Fruit fly (Drosophila melanogaster): ENCODE data around the gene Noc1.

Noc1 gene

DNA sequence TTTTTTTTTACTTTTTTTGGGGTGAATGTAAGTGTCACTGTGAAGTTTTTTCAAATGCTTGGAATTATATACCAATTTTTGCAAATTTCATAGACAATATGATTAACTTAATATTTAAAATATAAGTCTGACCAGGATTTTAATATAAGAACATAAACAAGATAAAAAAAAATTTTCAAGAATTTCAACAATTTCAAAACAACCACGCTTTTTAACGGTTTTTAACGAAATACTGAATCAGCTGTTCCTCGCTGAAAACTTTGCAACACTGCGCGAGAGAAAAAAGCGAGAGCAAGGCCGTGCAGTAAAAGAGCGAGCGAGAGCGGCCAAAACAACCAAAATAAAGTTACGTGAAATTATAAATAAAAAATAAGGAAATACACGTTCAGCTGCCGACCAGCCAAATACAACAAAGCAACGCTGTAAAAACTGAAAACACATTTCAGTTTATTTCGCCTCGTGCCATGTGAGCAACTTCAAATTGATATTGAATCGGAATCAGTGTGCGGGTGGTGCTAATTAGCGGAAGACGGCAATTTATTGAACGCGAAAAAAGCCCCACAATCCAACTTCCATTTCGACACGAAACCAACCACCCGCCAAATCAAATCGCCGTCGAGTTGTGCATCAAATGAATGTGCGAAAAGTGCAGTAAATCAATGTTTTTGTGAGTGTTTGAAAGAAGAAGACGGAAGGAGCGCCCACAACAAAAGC, 21.8 kb downstream of the Noc1 start, which contains the start of the genes CG46439, Iyd and CG33947 (continued):
- no peak for TF ChIP-seq Six4 (GFP tag; optimal IDR thresholded peaks at IDR 0.05)
- peak; percentile 45 for TF ChIP-seq E2f2 (GFP tag; IDR thresholded peaks at IDR 0.05)
- TF ChIP-seq CG7556 (GFP tag; optimal IDR thresholded peaks at IDR 0.05), result peak; percentile 24
- TF ChIP-seq onecut (GFP tag; IDR thresholded peaks at IDR 0.05), result peak; percentile 45; the same call in 1 of the 2 replicates
- no peak for TF ChIP-seq gt (GFP tag; IDR thresholded peaks at IDR 0.05)
- TF ChIP-seq tup (GFP tag; optimal IDR thresholded peaks at IDR 0.05), result no peak
- TF ChIP-seq CG13894 (tag; optimal IDR thresholded peaks at IDR 0.05), result no peak
- TF ChIP-seq sc (optimal IDR thresholded peaks at IDR 0.05), result no peak
- no peak for TF ChIP-seq sc (GFP tag; optimal IDR thresholded peaks at IDR 0.05)
- no peak for TF ChIP-seq scrt (GFP tag; optimal IDR thresholded peaks at IDR 0.05)
- TF ChIP-seq CG17612 (GFP tag; IDR thresholded peaks at IDR 0.05), result no peak
- TF ChIP-seq ewg (GFP tag; optimal IDR thresholded peaks at IDR 0.05), result no peak
- no peak for TF ChIP-seq CG14965 (GFP tag; optimal IDR thresholded peaks at IDR 0.05; ENCODE audit: borderline replicate concordance)
- no peak for TF ChIP-seq gsb (GFP tag; IDR thresholded peaks at IDR 0.05)
- TF ChIP-seq hkb (optimal IDR thresholded peaks at IDR 0.05), result no peak
- TF ChIP-seq hkb (GFP tag; IDR thresholded peaks at IDR 0.05), result peak; percentile 37; the same call in 1 of the 2 replicates
- TF ChIP-seq abd-A (tag; optimal IDR thresholded peaks at IDR 0.05), result peak; percentile 38
- TF ChIP-seq toy (GFP tag; IDR thresholded peaks at IDR 0.05), result no peak
- TF ChIP-seq Nf-YB (GFP tag; optimal IDR thresholded peaks at IDR 0.05), result no peak
- TF ChIP-seq CG17829 (tag; optimal IDR thresholded peaks at IDR 0.05), result peak; percentile 29
- TF ChIP-seq Atf3 (GFP tag; optimal IDR thresholded peaks at IDR 0.05), result no peak
- TF ChIP-seq Ptx1 (GFP tag; IDR thresholded peaks at IDR 0.05), result no peak
- no peak for TF ChIP-seq Dad (GFP tag; optimal IDR thresholded peaks at IDR 0.05)
- no peak for TF ChIP-seq GATAe (GFP tag; conservative IDR thresholded peaks at IDR 0.05)
- no peak for TF ChIP-seq Adf1 (GFP tag; IDR thresholded peaks at IDR 0.05)
- peak; percentile 46 for TF ChIP-seq Deaf1 (tag; optimal IDR thresholded peaks at IDR 0.05)
- no peak for TF ChIP-seq Usf (GFP tag; optimal IDR thresholded peaks at IDR 0.05)
- no peak for TF ChIP-seq mam (GFP tag; optimal IDR thresholded peaks at IDR 0.05)
- no peak for TF ChIP-seq NK7.1 (GFP tag; optimal IDR thresholded peaks at IDR 0.05)
- no peak for TF ChIP-seq kay (GFP tag; optimal IDR thresholded peaks at IDR 0.05)
- TF ChIP-seq p53 (GFP tag; optimal IDR thresholded peaks at IDR 0.05), result no peak
- TF ChIP-seq Asciz (GFP tag; optimal IDR thresholded peaks at IDR 0.05), result peak; percentile 9
- TF ChIP-seq CG4360 (GFP tag; IDR thresholded peaks at IDR 0.05), result peak; percentile 38; the same call in 1 of the 2 replicates
- TF ChIP-seq CG8944 (GFP tag; optimal IDR thresholded peaks at IDR 0.05), result no peak
- TF ChIP-seq CG7786 (GFP tag; optimal IDR thresholded peaks at IDR 0.05), result no peak
- TF ChIP-seq Pdp1 (GFP tag; optimal IDR thresholded peaks at IDR 0.05), result peak in 1 of 2 experiments; percentile 87
- TF ChIP-seq dysf (GFP tag; IDR thresholded peaks at IDR 0.05), result no peak
- TF ChIP-seq CG7745 (tag; optimal IDR thresholded peaks at IDR 0.05), result no peak
- peak; percentile 37 for TF ChIP-seq MESR4 (GFP tag; optimal IDR thresholded peaks at IDR 0.05)
- TF ChIP-seq CG13123 (GFP tag; optimal IDR thresholded peaks at IDR 0.05), result no peak
- TF ChIP-seq CG4424 (GFP tag; optimal IDR thresholded peaks at IDR 0.05), result no peak
- no peak for TF ChIP-seq chif (GFP tag; optimal IDR thresholded peaks at IDR 0.05)
- TF ChIP-seq run (tag; optimal IDR thresholded peaks at IDR 0.05), result no peak
- TF ChIP-seq Sry-β (GFP tag; optimal IDR thresholded peaks at IDR 0.05), result no peak
- TF ChIP-seq Poxn (GFP tag; IDR thresholded peaks at IDR 0.05), result no peak
- no peak for TF ChIP-seq BEAF-32 (GFP tag; optimal IDR thresholded peaks at IDR 0.05)
- TF ChIP-seq CG13296 (GFP tag; optimal IDR thresholded peaks at IDR 0.05), result peak; percentile 38
- TF ChIP-seq al (GFP tag; IDR thresholded peaks at IDR 0.05), result no peak
- no peak for TF ChIP-seq Dip2 (GFP tag; IDR thresholded peaks at IDR 0.05)
- TF ChIP-seq CG2678 (tag; optimal IDR thresholded peaks at IDR 0.05), result no peak
- no peak for TF ChIP-seq wek (GFP tag; optimal IDR thresholded peaks at IDR 0.05)
